Worm (Caenorhabditis elegans): ENCODE measurements around the gene srbc-5.

Gene srbc-5

DNA sequence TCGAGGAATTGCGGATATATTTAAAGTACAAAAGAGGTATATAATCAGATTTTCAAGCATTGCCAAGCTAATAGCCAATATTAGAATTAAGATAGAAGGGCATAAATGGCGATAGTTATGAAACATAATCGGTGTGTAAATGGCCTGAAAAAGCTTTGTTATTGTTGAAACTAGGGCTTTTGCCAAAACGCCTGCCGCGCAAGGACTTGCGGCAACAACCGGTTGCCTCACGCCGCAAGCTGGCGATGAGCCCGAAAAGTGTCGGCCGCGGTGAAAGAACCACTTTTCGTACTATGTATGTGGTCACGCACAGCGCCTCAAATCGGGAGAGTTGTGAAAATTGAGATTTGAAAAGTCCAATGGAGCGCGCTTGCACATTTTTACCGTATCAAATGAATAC lies 39.3 kb downstream of the srbc-5 start:
- TF ChIP-seq unc-62 (GFP tag; optimal IDR thresholded peaks at IDR 0.05) = no peak

DNA sequence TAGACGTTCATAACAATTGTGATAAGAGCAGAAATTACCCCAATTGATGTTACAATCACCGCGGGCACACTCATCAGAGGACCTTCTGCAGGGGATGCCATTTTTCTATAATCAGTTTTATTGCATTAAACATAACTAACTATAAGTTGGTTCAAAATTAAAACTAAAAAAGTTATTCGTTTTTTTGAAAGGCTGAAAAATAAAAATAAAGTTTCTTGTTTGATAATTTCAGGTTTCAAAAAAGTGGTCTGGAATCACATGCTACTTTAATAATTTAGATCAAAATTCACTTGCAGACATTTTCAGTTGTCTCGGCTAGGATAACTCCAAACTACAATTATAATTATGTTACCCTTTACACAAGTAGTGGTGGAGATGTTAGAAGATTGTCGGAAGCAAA lies 41.7 kb downstream of the srbc-5 start, which contains the start of gene srbc-1:
srbc-1 (minus strand) TSS at position 101 of the 400 bp plus-strand sequence.
- TF ChIP-seq unc-62 (GFP tag; optimal IDR thresholded peaks at IDR 0.05) = no peak

DNA sequence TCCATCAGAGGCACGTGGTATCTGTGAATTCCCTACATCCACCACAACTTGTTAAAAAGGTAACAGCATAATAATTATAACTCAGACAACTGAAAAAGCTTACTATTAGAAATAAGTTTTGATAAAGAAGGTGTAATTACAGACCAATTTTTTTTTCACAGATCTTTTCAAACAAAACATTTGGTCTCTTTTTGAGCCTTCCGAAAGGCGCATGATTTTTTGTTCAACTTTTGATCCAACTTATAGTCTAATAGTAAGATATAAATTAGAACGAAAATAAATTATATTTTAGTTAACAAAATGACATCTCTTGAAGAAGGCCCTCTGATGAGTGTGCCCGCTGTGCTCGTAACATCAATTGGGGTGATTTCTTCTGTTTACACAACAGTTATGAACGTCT lies 48.0 kb downstream of the srbc-5 start, which contains the start of gene srbc-3:
srbc-3 (plus strand) TSS at position 301 of the 400 bp plus-strand sequence.
- no peak for TF ChIP-seq unc-62 (GFP tag; optimal IDR thresholded peaks at IDR 0.05)

Data from whole organism, dauer.